Fruit fly (Drosophila melanogaster): Measurements from ENCODE around the gene CG16704.

- TF ChIP-seq CG8478 (optimal IDR thresholded peaks at IDR 0.05): no peak
- no peak for TF ChIP-seq EcR (GFP tag; optimal IDR thresholded peaks at IDR 0.05)
- no peak for TF ChIP-seq Dll (optimal IDR thresholded peaks at IDR 0.05)
These were observed 3.0 kb upstream of the CG16704 start, which contains the start of gene CG16713 for dm6 chr2L:3695361-3695818.

Data from whole organism.